Worm (Caenorhabditis elegans) whole organism, late embryonic: ENCODE results near the gene srj-22.

Source experiments
- C08G9.2 ChIP-seq: sonication (generic microtip); optimal IDR thresholded peaks from 2 replicates; lab custom pipeline; 2016; ENCODE audit warnings: mild to moderate bottlenecking, missing genetic modification characterization, moderate library complexity, missing compliant biosample characterization
- C38D4.7 ChIP-seq: fragments of 200-800 bp; sonication (Bioruptor generic); optimal IDR thresholded peaks from 2 replicates; lab custom pipeline; 2018; ENCODE audit warnings: mild to moderate bottlenecking, missing genetic modification characterization, moderate library complexity, missing compliant biosample characterization
- F13H6.1 ChIP-seq: sonication (generic microtip); optimal IDR thresholded peaks from 2 replicates; lab custom pipeline; 2016; ENCODE audit warnings: missing genetic modification characterization, missing compliant biosample characterization
- K09A11.1 ChIP-seq: sonication (generic microtip); optimal IDR thresholded peaks from 2 replicates; lab custom pipeline; 2017; ENCODE audit warnings: antibody characterized with exemption, mild to moderate bottlenecking, missing genetic modification characterization, missing compliant biosample characterization; ENCODE audit not compliant: insufficient read depth
- T23F11.4 ChIP-seq: fragments of 200-800 bp; sonication (Bioruptor generic); optimal IDR thresholded peaks from 2 replicates; lab custom pipeline; 2018; ENCODE audit warnings: mild to moderate bottlenecking, missing genetic modification characterization, missing compliant biosample characterization
- Y22D7AL.16 ChIP-seq: sonication (generic microtip); optimal IDR thresholded peaks from 2 replicates; lab custom pipeline; 2016; ENCODE audit warnings: missing genetic modification characterization, missing compliant biosample characterization
- ahr-1 ChIP-seq: sonication (generic microtip); optimal IDR thresholded peaks from 2 replicates; lab custom pipeline; 2016; ENCODE audit warnings: missing genetic modification characterization, missing compliant biosample characterization
- ceh-14 ChIP-seq: sonication (generic microtip); optimal IDR thresholded peaks from 2 replicates; lab custom pipeline; 2016; ENCODE audit warnings: missing genotype, missing genetic modification characterization, missing compliant biosample characterization
- ceh-18 ChIP-seq: sonication (generic microtip); optimal IDR thresholded peaks from 2 replicates; lab custom pipeline; 2016; ENCODE audit warnings: missing genetic modification characterization, missing compliant biosample characterization
- ceh-19 ChIP-seq: fragments of 200-800 bp; sonication (Bioruptor generic); optimal IDR thresholded peaks from 2 replicates; lab custom pipeline; 2018; ENCODE audit warnings: mild to moderate bottlenecking, missing genetic modification characterization, missing compliant biosample characterization
- ceh-2 ChIP-seq: sonication (generic microtip); optimal IDR thresholded peaks from 2 replicates; lab custom pipeline; 2016; ENCODE audit warnings: missing genotype, missing genetic modification characterization, missing compliant biosample characterization
- ceh-30 ChIP-seq: fragments of 150-350 bp; optimal IDR thresholded peaks from 2 replicates; lab custom pipeline; 2014; ENCODE audit warnings: missing biosample characterization, missing genetic modification characterization
- ceh-31 ChIP-seq: sonication (generic microtip); optimal IDR thresholded peaks from 2 replicates; lab custom pipeline; 2016; ENCODE audit warnings: missing genetic modification characterization, missing compliant biosample characterization
- ceh-34 ChIP-seq: sonication (generic microtip); optimal IDR thresholded peaks from 2 replicates; lab custom pipeline; 2016; ENCODE audit warnings: mild to moderate bottlenecking, missing genetic modification characterization, missing compliant biosample characterization
- ceh-48 ChIP-seq: sonication (generic microtip); optimal IDR thresholded peaks from 2 replicates; lab custom pipeline; 2016; ENCODE audit warnings: missing genetic modification characterization, inconsistent platforms, missing compliant biosample characterization
- ceh-9 ChIP-seq: sonication (generic microtip); optimal IDR thresholded peaks from 2 replicates; lab custom pipeline; 2016; ENCODE audit warnings: mild to moderate bottlenecking, missing genetic modification characterization, inconsistent platforms, missing compliant biosample characterization
- che-1 ChIP-seq: sonication (generic microtip); optimal IDR thresholded peaks from 2 replicates; lab custom pipeline; 2016; ENCODE audit warnings: mild to moderate bottlenecking, missing genetic modification characterization, missing compliant biosample characterization
- dmd-4 ChIP-seq: sonication (generic microtip); optimal IDR thresholded peaks from 2 replicates; lab custom pipeline; 2016; ENCODE audit warnings: borderline replicate concordance, missing genetic modification characterization, missing compliant biosample characterization
- elt-2 ChIP-seq: sonication (generic microtip); optimal IDR thresholded peaks from 2 replicates; lab custom pipeline; 2016; ENCODE audit warnings: missing genetic modification reagents, missing genetic modification characterization, missing compliant biosample characterization
- ets-4 ChIP-seq: sonication (generic microtip); optimal IDR thresholded peaks from 2 replicates; lab custom pipeline; 2016; ENCODE audit warnings: missing genetic modification characterization, missing compliant biosample characterization
- fax-1 ChIP-seq: sonication (generic microtip); optimal IDR thresholded peaks from 2 replicates; lab custom pipeline; 2016; ENCODE audit warnings: missing genotype, missing genetic modification characterization, missing compliant biosample characterization
- fkh-10 ChIP-seq: fragments of 150-350 bp; optimal IDR thresholded peaks from 2 replicates; lab custom pipeline; 2014; ENCODE audit warnings: missing biosample characterization, missing genetic modification reagents, missing genetic modification characterization
- hlh-15 ChIP-seq: sonication (generic microtip); optimal IDR thresholded peaks from 2 replicates; lab custom pipeline; 2016; ENCODE audit warnings: missing genetic modification characterization, missing compliant biosample characterization
- hlh-30 ChIP-seq: sonication (generic microtip); optimal IDR thresholded peaks from 2 replicates; lab custom pipeline; 2017; ENCODE audit warnings: antibody characterized with exemption, missing genetic modification characterization, missing compliant biosample characterization; ENCODE audit not compliant: insufficient read depth
- hlh-6 ChIP-seq: sonication (generic microtip); optimal IDR thresholded peaks from 2 replicates; lab custom pipeline; 2016; ENCODE audit warnings: missing genotype, missing genetic modification characterization, missing compliant biosample characterization
- nfya-1 ChIP-seq: sonication (generic microtip); optimal IDR thresholded peaks from 2 replicates; lab custom pipeline; 2017; ENCODE audit warnings: missing genetic modification characterization, mild to moderate bottlenecking, missing compliant biosample characterization, antibody characterized with exemption, moderate library complexity
- nhr-11 ChIP-seq: fragments of 150-350 bp; optimal IDR thresholded peaks from 2 replicates; lab custom pipeline; 2014; ENCODE audit warnings: missing biosample characterization, missing genetic modification characterization
- pag-3 ChIP-seq: sonication (generic microtip); optimal IDR thresholded peaks from 2 replicates; lab custom pipeline; 2016; ENCODE audit warnings: missing compliant biosample characterization, missing genetic modification characterization, borderline replicate concordance
- pat-9 ChIP-seq: fragments of 200-800 bp; sonication (Bioruptor generic); optimal IDR thresholded peaks from 2 replicates; lab custom pipeline; 2018; ENCODE audit warnings: mild to moderate bottlenecking, missing genetic modification characterization, moderate library complexity, missing compliant biosample characterization
- pha-4 ChIP-seq: fragments of 150-350 bp; optimal IDR thresholded peaks from 2 replicates; lab custom pipeline; 2018; ENCODE audit warnings: missing biosample characterization, missing genetic modification reagents, missing genetic modification characterization
- pqm-1 ChIP-seq: sonication (generic microtip); optimal IDR thresholded peaks from 2 replicates; lab custom pipeline; 2016; ENCODE audit warnings: missing genetic modification characterization, missing compliant biosample characterization
- pros-1 ChIP-seq: fragments of 150-350 bp; optimal IDR thresholded peaks from 2 replicates; lab custom pipeline; 2014; ENCODE audit warnings: missing biosample characterization, missing genetic modification reagents, missing genetic modification characterization
- rnt-1 ChIP-seq: sonication (generic microtip); optimal IDR thresholded peaks from 2 replicates; lab custom pipeline; 2016; ENCODE audit warnings: missing genetic modification characterization, missing compliant biosample characterization
- sox-4 ChIP-seq: sonication (generic microtip); optimal IDR thresholded peaks from 2 replicates; lab custom pipeline; 2017; ENCODE audit warnings: mild to moderate bottlenecking, missing genetic modification characterization, inconsistent platforms, missing compliant biosample characterization
- tbx-2 ChIP-seq: sonication (generic microtip); optimal IDR thresholded peaks from 2 replicates; lab custom pipeline; 2016; ENCODE audit warnings: missing genetic modification characterization, missing compliant biosample characterization
- unc-3 ChIP-seq, 2 experiments: fragments of 200-800 bp in 1 of 2; sonication (Bioruptor generic) in 1 of 2; sonication (generic microtip) in 1 of 2; conservative IDR thresholded peaks in 1 of 2; optimal IDR thresholded peaks in 1 of 2; 2 replicates each; pipeline versions ENCODE4 v1.3.6 to Lab custom; 2016 to 2022; ENCODE audit warnings: missing compliant biosample characterization in 2 of 2, missing genetic modification characterization in 2 of 2, missing genetic modification reagents in 1 of 2
- unc-42 ChIP-seq: sonication (generic microtip); optimal IDR thresholded peaks from 2 replicates; lab custom pipeline; 2016; ENCODE audit warnings: missing genotype, missing genetic modification characterization, missing compliant biosample characterization
- unc-55 ChIP-seq: sonication (generic microtip); optimal IDR thresholded peaks from 2 replicates; lab custom pipeline; 2017; ENCODE audit warnings: missing biosample characterization, missing genetic modification reagents, missing genetic modification characterization
- zip-5 ChIP-seq: sonication (generic microtip); optimal IDR thresholded peaks from 2 replicates; lab custom pipeline; 2016; ENCODE audit warnings: missing genetic modification characterization, missing compliant biosample characterization
- ztf-16 ChIP-seq: sonication (generic microtip); optimal IDR thresholded peaks from 2 replicates; lab custom pipeline; 2017; ENCODE audit warnings: missing genetic modification characterization, missing compliant biosample characterization

The srj-22 gene

ce11 chrV:10773216-10773615, 29.7 kb upstream of the srj-22 start:
- no peak for TF ChIP-seq hlh-15 (tag; lab: Kevin White, UChicago)
- no peak for TF ChIP-seq tbx-2 (tag; lab: Kevin White, UChicago)
- no peak for TF ChIP-seq fkh-10 (GFP tag; lab: Kevin White, UChicago)
- TF ChIP-seq sox-4 (tag; lab: Kevin White, UChicago), result no peak
- no peak for TF ChIP-seq pat-9 (tag; lab: Kevin White, UChicago)
- no peak for TF ChIP-seq ceh-34 (tag; lab: Kevin White, UChicago)
- no peak for TF ChIP-seq ets-4 (tag; lab: Kevin White, UChicago)
- no peak for TF ChIP-seq dmd-4
- TF ChIP-seq nhr-11 (tag; lab: Kevin White, UChicago), result no peak
- TF ChIP-seq ceh-18, result no peak
- TF ChIP-seq pros-1 (tag; lab: Kevin White, UChicago), result no peak
- no peak for TF ChIP-seq C38D4.7 (GFP tag; lab: Kevin White, UChicago)
- TF ChIP-seq unc-3 (GFP tag; conservative IDR thresholded peaks at IDR 0.05; lab: Robert Waterston, UW), result no peak
- TF ChIP-seq unc-3 (tag; optimal IDR thresholded peaks at IDR 0.05; lab: Kevin White, UChicago), result no peak
- TF ChIP-seq ahr-1 (tag; lab: Kevin White, UChicago), result no peak
- TF ChIP-seq hlh-30 (tag; lab: Kevin White, UChicago), result no peak
- TF ChIP-seq F13H6.1 (tag; lab: Kevin White, UChicago), result no peak
- TF ChIP-seq hlh-6 (tag; lab: Kevin White, UChicago), result no peak
- no peak for TF ChIP-seq unc-42
- TF ChIP-seq ceh-9 (tag; lab: Kevin White, UChicago), result no peak

ce11 chrV:10771390-10771789, 27.8 kb upstream of the srj-22 start, which contains the start of gene D1054.3:
Gene D1054.3, plus strand, starts transcription at chrV:10771451.
- no peak for TF ChIP-seq elt-2 (tag; lab: Kevin White, UChicago)
- no peak for TF ChIP-seq ceh-14
- no peak for TF ChIP-seq hlh-6 (tag; lab: Kevin White, UChicago)

DNA sequence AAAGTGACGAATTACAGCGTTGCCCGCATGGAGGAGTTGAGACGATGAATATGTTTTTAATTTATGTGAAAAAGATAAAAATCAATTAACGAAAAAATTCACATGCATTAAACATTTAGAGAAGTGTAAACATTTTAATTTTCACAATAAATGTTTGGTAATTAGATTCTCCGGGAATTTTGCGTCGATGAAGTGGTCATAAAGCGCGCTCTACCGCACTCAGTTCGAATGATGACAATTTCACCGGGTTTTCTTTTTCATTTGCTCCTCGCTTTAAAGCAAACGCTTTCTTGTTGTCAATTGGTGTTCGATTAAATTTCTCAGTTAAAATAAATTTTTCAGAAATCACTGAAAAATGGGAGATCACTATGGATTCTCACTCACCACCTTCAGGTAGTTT, 26.5 kb upstream of the srj-22 start, which contains the start of the genes D1054.1 and pas-2:
D1054.1 (minus strand) TSS at position 192 of the 400 bp plus-strand sequence.
pas-2 (plus strand) TSS at position 343 of the 400 bp plus-strand sequence.
- TF ChIP-seq T23F11.4 (GFP tag; lab: Kevin White, UChicago), result no peak
- peak; percentile 90 for TF ChIP-seq unc-42

DNA sequence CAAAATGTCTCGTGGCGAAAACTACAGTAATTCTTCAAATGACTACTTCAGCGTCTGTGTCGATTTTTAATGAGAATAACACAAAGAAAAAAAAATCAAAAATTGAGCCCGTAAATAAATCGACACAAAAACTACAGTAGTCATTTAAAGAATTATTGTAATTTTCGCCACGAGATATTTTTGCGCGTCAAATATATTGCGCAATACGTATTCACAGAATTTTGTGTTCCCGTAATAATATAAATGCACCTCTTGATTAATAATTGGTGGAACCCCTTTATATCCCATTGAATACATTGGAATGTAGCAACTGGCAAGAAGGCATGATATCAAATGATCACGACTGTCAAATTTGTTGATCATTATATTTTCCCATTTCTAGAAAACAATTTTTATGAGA, 25.3 kb upstream of the srj-22 start:
- TF ChIP-seq fax-1 (tag; lab: Kevin White, UChicago), result no peak
- no peak for TF ChIP-seq Y22D7AL.16 (tag; lab: Kevin White, UChicago)
- TF ChIP-seq pha-4 (tag; lab: Kevin White, UChicago), result no peak
- TF ChIP-seq nfya-1 (tag; lab: Kevin White, UChicago), result no peak
- no peak for TF ChIP-seq ztf-16 (tag; lab: Kevin White, UChicago)
- no peak for TF ChIP-seq rnt-1 (tag; lab: Kevin White, UChicago)
- no peak for TF ChIP-seq ceh-30 (tag; lab: Kevin White, UChicago)
- no peak for TF ChIP-seq ahr-1 (tag; lab: Kevin White, UChicago)
- no peak for TF ChIP-seq ceh-18
- TF ChIP-seq ceh-31 (tag; lab: Kevin White, UChicago), result no peak
- no peak for TF ChIP-seq C38D4.7 (GFP tag; lab: Kevin White, UChicago)
- no peak for TF ChIP-seq ceh-48 (tag; lab: Kevin White, UChicago)
- TF ChIP-seq elt-2 (tag; lab: Kevin White, UChicago), result no peak
- no peak for TF ChIP-seq unc-55
- no peak for TF ChIP-seq K09A11.1
- no peak for TF ChIP-seq ceh-2 (tag; lab: Kevin White, UChicago)
- TF ChIP-seq hlh-15 (tag; lab: Kevin White, UChicago), result no peak

DNA sequence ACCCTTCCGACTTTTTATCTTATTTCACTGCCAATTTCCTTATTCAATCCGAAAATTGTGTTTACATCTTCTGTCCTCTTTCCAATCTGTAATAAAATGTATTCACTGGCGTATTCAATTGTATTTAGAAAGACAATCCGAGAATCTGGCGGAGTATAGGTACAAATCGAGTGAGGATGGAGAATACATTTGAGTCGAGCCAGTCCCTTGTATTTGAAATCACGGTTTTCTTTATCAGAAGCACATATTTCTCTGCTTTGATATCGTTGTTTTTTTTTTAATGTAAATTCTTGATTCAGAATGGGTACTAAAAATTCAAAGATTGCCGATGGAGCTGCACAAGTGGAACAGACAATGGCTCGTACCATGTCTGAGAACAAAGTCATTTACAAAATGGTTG, 20.5 kb upstream of the srj-22 start, which contains the start of gene ocr-1:
ocr-1 (plus strand) TSS at position 301 of the 400 bp plus-strand sequence.
- TF ChIP-seq pag-3 (tag; lab: Kevin White, UChicago) (no peak), ceh-30 (tag; lab: Kevin White, UChicago) (no peak), ceh-19 (GFP tag; lab: Kevin White, UChicago) (no peak), C38D4.7 (GFP tag; lab: Kevin White, UChicago) (no peak), nhr-11 (tag; lab: Kevin White, UChicago) (no peak), C08G9.2 (no peak), ceh-2 (tag; lab: Kevin White, UChicago) (no peak), unc-3 (GFP tag; conservative IDR thresholded peaks at IDR 0.05; lab: Robert Waterston, UW) (no peak), unc-3 (tag; optimal IDR thresholded peaks at IDR 0.05; lab: Kevin White, UChicago) (no peak), ets-4 (tag; lab: Kevin White, UChicago) (no peak), zip-5 (no peak), ceh-18 (no peak), pqm-1 (tag; lab: Kevin White, UChicago) (no peak), elt-2 (tag; lab: Kevin White, UChicago) (no peak), che-1 (tag; lab: Kevin White, UChicago) (no peak), pha-4 (tag; lab: Kevin White, UChicago) (no peak)
